Worm (Caenorhabditis elegans): ENCODE results near the gene BE10.5.

BE10.5 gene

DNA sequence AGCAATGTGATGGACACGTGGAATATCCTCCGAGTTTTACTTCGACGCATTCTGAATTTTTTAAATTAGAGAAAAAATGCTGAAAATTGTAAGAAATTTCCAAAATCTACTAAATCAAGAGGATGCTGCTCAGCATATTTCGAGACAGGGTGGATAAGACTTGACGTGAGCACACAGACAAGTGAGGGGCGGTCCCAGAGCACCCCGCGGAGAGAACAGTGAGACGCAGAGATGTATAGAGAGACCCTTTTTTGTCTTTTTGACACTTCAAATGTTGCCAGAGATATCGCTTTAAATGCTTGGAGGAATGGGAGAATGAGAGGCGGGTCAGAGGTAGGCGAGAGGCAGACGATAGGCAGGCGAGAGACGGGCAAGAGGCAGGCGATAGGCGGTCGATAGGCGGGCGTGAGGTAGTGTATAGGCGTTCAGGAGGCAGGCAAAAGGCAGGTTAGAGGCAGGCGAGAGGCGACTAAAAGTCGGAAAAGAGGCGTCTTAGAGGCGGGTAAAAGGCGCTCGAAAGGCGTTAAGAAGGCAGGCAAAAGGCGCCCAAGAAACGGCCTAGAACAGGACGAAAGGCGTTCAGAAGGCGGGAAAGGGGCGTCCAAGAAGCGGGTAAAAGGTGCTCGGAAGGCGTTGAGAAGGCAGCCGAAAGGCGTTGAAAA is 26.8 kb downstream of the BE10.5 start, which contains the start of gene gab-1:
Gene gab-1, minus strand, starts transcription at position 51 of the 662 bp plus-strand sequence.
- TF ChIP-seq zag-1 (tag; optimal IDR thresholded peaks at IDR 0.05) (no peak), ceh-16 (tag; optimal IDR thresholded peaks at IDR 0.05) (no peak), nhr-77 (tag; optimal IDR thresholded peaks at IDR 0.05) (no peak), nhr-6 (tag; optimal IDR thresholded peaks at IDR 0.05) (no peak), ztf-1 (GFP tag; conservative IDR thresholded peaks at IDR 0.05) (no peak), sma-9 (GFP tag; optimal IDR thresholded peaks at IDR 0.05) (no peak), sma-9 (tag; optimal IDR thresholded peaks at IDR 0.05) (no peak), aly-2 (tag; optimal IDR thresholded peaks at IDR 0.05) (no peak), lin-39 (tag; optimal IDR thresholded peaks at IDR 0.05) (no peak), blmp-1 (tag; optimal IDR thresholded peaks at IDR 0.05; ENCODE audit: insufficient read depth) (no peak), sma-3 (GFP tag; optimal IDR thresholded peaks at IDR 0.05) (no peak)

DNA sequence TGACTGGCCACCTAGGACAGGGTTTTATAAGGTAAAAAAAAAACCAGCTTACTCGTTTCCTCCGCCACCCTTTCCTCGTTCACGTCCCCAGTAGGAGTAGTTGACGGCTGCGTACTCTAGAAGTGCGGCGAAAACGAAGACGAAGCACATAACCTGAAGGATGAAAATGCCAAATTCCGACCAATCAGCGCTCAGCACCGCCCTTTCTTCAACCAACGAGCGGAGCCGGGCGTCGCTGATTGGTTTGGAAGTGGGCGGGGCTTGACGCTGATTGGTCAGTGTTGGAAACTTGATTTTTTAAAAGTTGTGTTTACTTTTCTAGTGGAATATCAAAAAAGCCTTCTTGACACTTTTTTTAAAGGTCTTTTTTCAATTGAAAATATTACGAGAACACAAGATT is 32.9 kb downstream of the BE10.5 start:
- TF ChIP-seq nhr-6 (tag; optimal IDR thresholded peaks at IDR 0.05): no peak
- no peak for TF ChIP-seq alr-1 (tag; optimal IDR thresholded peaks at IDR 0.05)
- no peak for TF ChIP-seq nhr-77 (tag; optimal IDR thresholded peaks at IDR 0.05)

DNA sequence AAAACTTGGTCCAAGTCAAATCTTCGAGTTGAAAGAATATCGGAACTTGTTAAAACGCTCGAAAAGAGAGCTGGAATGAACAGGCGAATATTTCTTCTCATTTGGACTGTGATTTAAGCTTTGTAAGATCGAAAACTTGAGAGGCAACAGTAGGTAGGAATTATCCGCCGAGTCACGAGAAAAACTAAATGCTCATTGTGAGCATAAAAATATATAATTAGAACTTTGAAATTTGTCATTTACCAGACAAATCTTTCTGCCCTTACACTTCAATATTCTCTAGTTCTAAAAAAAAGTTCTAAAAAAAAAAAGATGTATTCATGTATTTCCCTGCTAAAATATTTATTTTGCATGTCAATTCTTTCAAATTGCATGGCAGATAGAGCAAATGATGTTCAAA is 42.4 kb downstream of the BE10.5 start, which contains the start of the genes irld-19 and irld-61:
Gene irld-19, minus strand, starts transcription at position 101 of the 400 bp plus-strand sequence.
Gene irld-61, plus strand, starts transcription at position 313 of the 400 bp plus-strand sequence.
- TF ChIP-seq lsy-2 (tag; optimal IDR thresholded peaks at IDR 0.05): no peak
- no peak for TF ChIP-seq skn-1 (tag; optimal IDR thresholded peaks at IDR 0.05)
- no peak for TF ChIP-seq sma-9 (GFP tag; optimal IDR thresholded peaks at IDR 0.05)
- no peak for TF ChIP-seq sma-9 (tag; optimal IDR thresholded peaks at IDR 0.05)
- TF ChIP-seq mdl-1 (tag; optimal IDR thresholded peaks at IDR 0.05): no peak
- TF ChIP-seq unc-62 (GFP tag; optimal IDR thresholded peaks at IDR 0.05): no peak
- TF ChIP-seq fos-1 (tag; optimal IDR thresholded peaks at IDR 0.05): no peak
- TF ChIP-seq Y55F3AM.14 (GFP tag; optimal IDR thresholded peaks at IDR 0.05): no peak
- TF ChIP-seq sem-4 (tag; optimal IDR thresholded peaks at IDR 0.05): no peak
- TF ChIP-seq lin-39 (tag; optimal IDR thresholded peaks at IDR 0.05): no peak
- TF ChIP-seq nhr-10 (tag; optimal IDR thresholded peaks at IDR 0.05): no peak
- TF ChIP-seq snpc-4 (tag; optimal IDR thresholded peaks at IDR 0.05): no peak

DNA sequence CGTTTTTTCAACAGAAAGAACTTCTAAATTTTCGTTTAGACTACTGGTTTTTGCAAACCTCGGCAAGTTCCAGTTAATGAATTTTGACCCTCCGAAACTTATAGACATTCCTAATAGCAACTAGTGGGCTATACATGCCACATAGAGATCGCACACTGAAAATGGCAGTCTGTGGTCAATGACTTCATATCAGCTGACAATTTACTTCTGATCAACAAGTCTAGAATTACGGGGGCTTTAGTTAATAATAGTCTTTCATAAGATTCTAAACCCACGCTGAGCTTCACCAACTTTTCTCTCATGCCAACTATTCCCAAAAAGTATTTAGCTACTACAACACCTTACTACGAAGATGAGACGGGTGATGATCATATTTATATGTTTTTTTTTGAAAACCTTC is 49.2 kb downstream of the BE10.5 start, which contains the start of gene srw-9:
Gene srw-9, plus strand, starts transcription at position 301 of the 400 bp plus-strand sequence.
- TF ChIP-seq mbf-1 (tag; optimal IDR thresholded peaks at IDR 0.05) (no peak), blmp-1 (tag; optimal IDR thresholded peaks at IDR 0.05; ENCODE audit: insufficient read depth) (no peak), nhr-11 (tag; optimal IDR thresholded peaks at IDR 0.05) (no peak)

All from whole organism, L2 larva.